Fruit fly (Drosophila melanogaster) whole organism, adult: ENCODE measurements around the gene mRRF2.

Experiments
- CG11617 ChIP-seq: fragments of 200-800 bp; sonication (Bioruptor generic); optimal IDR thresholded peaks from 2 replicates; lab custom pipeline; 2017; ENCODE audit warnings: mild to moderate bottlenecking, missing biosample characterization, missing genetic modification reagents, missing genetic modification characterization
- CG12768 ChIP-seq: fragments of 200-800 bp; sonication (Bioruptor generic); optimal IDR thresholded peaks from 2 replicates; lab custom pipeline; 2017; ENCODE audit warnings: missing biosample characterization, missing genetic modification characterization, mild to moderate bottlenecking, moderate library complexity, missing genetic modification reagents
- CG14711 ChIP-seq: fragments of 200-800 bp; sonication (Bioruptor generic); optimal IDR thresholded peaks from 2 replicates; lab custom pipeline; 2018; ENCODE audit warnings: missing biosample characterization, mild to moderate bottlenecking, missing genetic modification characterization, moderate library complexity
- CG1620 ChIP-seq: fragments of 200-800 bp; sonication (Bioruptor generic); optimal IDR thresholded peaks from 2 replicates; lab custom pipeline; 2016; ENCODE audit warnings: missing biosample characterization, missing genetic modification characterization
- CG33017 ChIP-seq: fragments of 200-800 bp; sonication (Bioruptor generic); optimal IDR thresholded peaks from 2 replicates; lab custom pipeline; 2018; ENCODE audit warnings: missing biosample characterization, mild to moderate bottlenecking, missing genetic modification characterization, moderate library complexity
- CG5204 ChIP-seq: fragments of 200-800 bp; sonication (Bioruptor generic); optimal IDR thresholded peaks from 2 replicates; lab custom pipeline; 2016; ENCODE audit warnings: missing biosample characterization, missing genetic modification characterization
- CG7045 ChIP-seq: fragments of 200-800 bp; sonication (Bioruptor generic); optimal IDR thresholded peaks from 2 replicates; lab custom pipeline; 2017; ENCODE audit warnings: missing biosample characterization, mild to moderate bottlenecking, missing genetic modification characterization
- CG7101 ChIP-seq: fragments of 200-800 bp; sonication (Bioruptor generic); optimal IDR thresholded peaks from 2 replicates; lab custom pipeline; 2018; ENCODE audit warnings: missing biosample characterization, mild to moderate bottlenecking, missing genetic modification characterization, moderate library complexity
- Clk ChIP-seq: fragments of 200-800 bp; sonication (Bioruptor generic); optimal IDR thresholded peaks from 2 replicates; lab custom pipeline; 2017; ENCODE audit warnings: missing biosample characterization, missing genetic modification characterization
- Crg-1 ChIP-seq: fragments of 200-800 bp; sonication (Bioruptor generic); optimal IDR thresholded peaks from 2 replicates; lab custom pipeline; 2016; ENCODE audit warnings: missing biosample characterization, missing genetic modification characterization
- Hr96 ChIP-seq: fragments of 200-800 bp; sonication (Bioruptor generic); optimal IDR thresholded peaks from 2 replicates; lab custom pipeline; 2016; ENCODE audit warnings: missing biosample characterization, missing genetic modification characterization
- Mnt ChIP-seq: fragments of 200-800 bp; sonication (Bioruptor generic); optimal IDR thresholded peaks from 2 replicates; lab custom pipeline; 2016; ENCODE audit warnings: missing biosample characterization, mild to moderate bottlenecking, missing genetic modification characterization
- bab1 ChIP-seq: fragments of 200-800 bp; sonication (Bioruptor generic); optimal IDR thresholded peaks from 3 replicates; lab custom pipeline; 2019; ENCODE audit warnings: missing biosample characterization, mild to moderate bottlenecking, missing genetic modification characterization, moderate library complexity
- cic ChIP-seq: fragments of 200-800 bp; sonication (Bioruptor generic); optimal IDR thresholded peaks from 2 replicates; lab custom pipeline; 2017; ENCODE audit warnings: missing biosample characterization, mild to moderate bottlenecking, missing genetic modification characterization, moderate library complexity
- cnc ChIP-seq, 2 experiments: fragments of >200 bp; optimal IDR thresholded peaks; 2 replicates each; lab custom pipeline; 2017
- kay ChIP-seq: fragments of 200-800 bp; sonication (Bioruptor generic); peaks from one replicate; lab custom pipeline; 2016; ENCODE audit warnings: missing biosample characterization, missing genetic modification characterization, borderline replicate concordance
- ovo ChIP-seq: fragments of 200-800 bp; sonication (Bioruptor generic); optimal IDR thresholded peaks from 2 replicates; lab custom pipeline; 2016; ENCODE audit warnings: missing biosample characterization, missing genetic modification characterization
- pad ChIP-seq: fragments of 200-800 bp; sonication (Bioruptor generic); optimal IDR thresholded peaks from 3 replicates; lab custom pipeline; 2017; ENCODE audit warnings: missing biosample characterization, missing genetic modification characterization, mild to moderate bottlenecking, moderate library complexity, missing genetic modification reagents
- tj ChIP-seq: fragments of 200-800 bp; sonication (Bioruptor generic); optimal IDR thresholded peaks from 3 replicates; lab custom pipeline; 2017; ENCODE audit warnings: missing biosample characterization, mild to moderate bottlenecking, missing genetic modification characterization, moderate library complexity
- toe ChIP-seq: fragments of 200-800 bp; sonication (Bioruptor generic); optimal IDR thresholded peaks from 2 replicates; lab custom pipeline; 2016; ENCODE audit warnings: missing biosample characterization, missing genetic modification characterization

The mRRF2 gene

dm6 chr3R:22632181-22632580, 18.7 kb downstream of the mRRF2 start:
- no peak for TF ChIP-seq ovo (GFP tag; lab: Kevin White, UChicago)
- no peak for TF ChIP-seq CG12768 (GFP tag; lab: Kevin White, UChicago)
- TF ChIP-seq CG33017 (tag; lab: Kevin White, UChicago), result no peak
- no peak for TF ChIP-seq kay
- TF ChIP-seq tj (GFP tag; lab: Kevin White, UChicago), result no peak
- TF ChIP-seq CG14711 (tag; lab: Kevin White, UChicago), result no peak
- TF ChIP-seq cic (GFP tag; lab: Kevin White, UChicago), result no peak
- no peak for TF ChIP-seq Crg-1 (GFP tag; lab: Kevin White, UChicago)
- no peak for TF ChIP-seq Mnt
- no peak for TF ChIP-seq toe (GFP tag; lab: Kevin White, UChicago)
- no peak for TF ChIP-seq pad
- TF ChIP-seq bab1 (GFP tag; lab: Kevin White, UChicago), result no peak
- no peak for TF ChIP-seq Hr96 (GFP tag; lab: Kevin White, UChicago)

dm6 chr3R:22632980-22633379, 19.5 kb downstream of the mRRF2 start:
- TF ChIP-seq Hr96 (GFP tag; lab: Kevin White, UChicago) (no peak), CG7101 (tag; lab: Kevin White, UChicago) (no peak), ovo (GFP tag; lab: Kevin White, UChicago) (no peak), Mnt (no peak), CG7045 (GFP tag; lab: Kevin White, UChicago) (no peak), CG14711 (tag; lab: Kevin White, UChicago) (no peak), CG5204 (GFP tag; lab: Kevin White, UChicago) (no peak), Clk (GFP tag; lab: Kevin White, UChicago) (no peak), tj (GFP tag; lab: Kevin White, UChicago) (peak; percentile 46)

- TF ChIP-seq bab1 (GFP tag; lab: Kevin White, UChicago) (no peak), CG12768 (GFP tag; lab: Kevin White, UChicago) (no peak), CG5204 (GFP tag; lab: Kevin White, UChicago) (no peak), pad (no peak), CG11617 (GFP tag; lab: Kevin White, UChicago) (no peak), ovo (GFP tag; lab: Kevin White, UChicago) (no peak), kay (no peak), Mnt (no peak), tj (GFP tag; lab: Kevin White, UChicago) (no peak), toe (GFP tag; lab: Kevin White, UChicago) (no peak), cic (GFP tag; lab: Kevin White, UChicago) (no peak), cnc (optimal IDR thresholded peaks at IDR 0.05; lab: Kevin White, UChicago) (no peak), Hr96 (GFP tag; lab: Kevin White, UChicago) (no peak), CG7101 (tag; lab: Kevin White, UChicago) (no peak), Clk (GFP tag; lab: Kevin White, UChicago) (no peak), CG7045 (GFP tag; lab: Kevin White, UChicago) (no peak), Crg-1 (GFP tag; lab: Kevin White, UChicago) (no peak), CG1620 (GFP tag; lab: Kevin White, UChicago) (no peak), CG14711 (tag; lab: Kevin White, UChicago) (no peak)
Observed at dm6 chr3R:22634549-22635410, 21.3 kb downstream of the mRRF2 start.

- TF ChIP-seq Hr96 (GFP tag; lab: Kevin White, UChicago) (no peak), CG11617 (GFP tag; lab: Kevin White, UChicago) (no peak), Crg-1 (GFP tag; lab: Kevin White, UChicago) (no peak), pad (no peak), tj (GFP tag; lab: Kevin White, UChicago) (peak; percentile 83), cic (GFP tag; lab: Kevin White, UChicago) (peak; percentile 39)
Observed at dm6 chr3R:22635684-22636566, 22.4 kb downstream of the mRRF2 start.

dm6 chr3R:22636567-22636889, 23.0 kb downstream of the mRRF2 start:
- TF ChIP-seq CG5204 (GFP tag; lab: Kevin White, UChicago) (no peak), CG11617 (GFP tag; lab: Kevin White, UChicago) (no peak), ovo (GFP tag; lab: Kevin White, UChicago) (no peak), cic (GFP tag; lab: Kevin White, UChicago) (no peak), CG1620 (GFP tag; lab: Kevin White, UChicago) (no peak), Crg-1 (GFP tag; lab: Kevin White, UChicago) (no peak), CG33017 (tag; lab: Kevin White, UChicago) (no peak), tj (GFP tag; lab: Kevin White, UChicago) (no peak), toe (GFP tag; lab: Kevin White, UChicago) (no peak)
